Worm (Caenorhabditis elegans) whole organism, L1 larva: ENCODE data around the gene prmt-5.
A peak's percentile ranks its signal among the peaks of the same experiment; 100 is the strongest.

Experiments used
- C04F5.9 ChIP-seq: sonication (generic microtip); optimal IDR thresholded peaks from 2 replicates; lab custom pipeline; 2016; ENCODE audit warnings: missing genetic modification characterization, missing compliant biosample characterization
- C16A3.4 ChIP-seq: fragments of 150-350 bp; optimal IDR thresholded peaks from 2 replicates; lab custom pipeline; 2014; ENCODE audit warnings: missing biosample characterization, missing genetic modification characterization
- C34B4.2 ChIP-seq: sonication (generic microtip); optimal IDR thresholded peaks from 2 replicates; lab custom pipeline; 2017; ENCODE audit warnings: mild to moderate bottlenecking, missing genetic modification characterization, missing compliant biosample characterization
- Y116A8C.19 ChIP-seq: sonication (generic microtip); optimal IDR thresholded peaks from 2 replicates; lab custom pipeline; 2016; ENCODE audit warnings: missing compliant biosample characterization, missing genetic modification characterization, borderline replicate concordance
- aha-1 ChIP-seq: fragments of 150-350 bp; optimal IDR thresholded peaks from 2 replicates; lab custom pipeline; 2014; ENCODE audit warnings: missing biosample characterization, missing genetic modification characterization
- alr-1 ChIP-seq: fragments of 200-800 bp; sonication (Bioruptor generic); optimal IDR thresholded peaks from 2 replicates; lab custom pipeline; 2018; ENCODE audit warnings: borderline replicate concordance, mild to moderate bottlenecking, missing genetic modification characterization, missing compliant biosample characterization
- ama-1 ChIP-seq: fragments of 150-350 bp; optimal IDR thresholded peaks from 2 replicates; lab custom pipeline; 2014
- blmp-1 ChIP-seq: fragments of 150-350 bp; optimal IDR thresholded peaks from 2 replicates; lab custom pipeline; 2014; ENCODE audit warnings: missing biosample characterization, missing genetic modification characterization
- ceh-63 ChIP-seq: fragments of 200-800 bp; sonication (Bioruptor generic); optimal IDR thresholded peaks from 2 replicates; lab custom pipeline; 2018; ENCODE audit warnings: mild to moderate bottlenecking, missing genetic modification characterization, missing compliant biosample characterization
- ces-1 ChIP-seq: fragments of 150-350 bp; optimal IDR thresholded peaks from 2 replicates; lab custom pipeline; 2014; ENCODE audit warnings: missing biosample characterization, missing genetic modification reagents, missing genetic modification characterization
- dpl-1 ChIP-seq, 3 experiments: fragments of 150-350 bp in 2 of 3; sonication (generic microtip) in 1 of 3; optimal IDR thresholded peaks; 2 replicates each; lab custom pipeline; 2014 to 2017; ENCODE audit warnings: missing biosample characterization in 3 of 3, missing genetic modification characterization in 3 of 3, missing genetic modification reagents in 3 of 3
- dsc-1 ChIP-seq: sonication (generic microtip); optimal IDR thresholded peaks from 2 replicates; lab custom pipeline; 2016; ENCODE audit warnings: mild to moderate bottlenecking, missing genetic modification characterization, missing compliant biosample characterization
- efl-3 ChIP-seq: fragments of 200-800 bp; sonication (Bioruptor generic); optimal IDR thresholded peaks from 2 replicates; lab custom pipeline; 2018; ENCODE audit warnings: mild to moderate bottlenecking, missing genetic modification characterization, missing compliant biosample characterization
- fkh-10 ChIP-seq: sonication (generic microtip); optimal IDR thresholded peaks from 2 replicates; lab custom pipeline; 2017; ENCODE audit warnings: missing biosample characterization, missing genetic modification reagents, missing genetic modification characterization
- fkh-8 ChIP-seq: sonication (generic microtip); optimal IDR thresholded peaks from 2 replicates; lab custom pipeline; 2016; ENCODE audit warnings: mild to moderate bottlenecking, missing genetic modification characterization, missing compliant biosample characterization
- hlh-17 ChIP-seq: fragments of 200-800 bp; sonication (Bioruptor generic); optimal IDR thresholded peaks from 2 replicates; lab custom pipeline; 2018; ENCODE audit warnings: missing genetic modification characterization, mild to moderate bottlenecking, missing compliant biosample characterization, moderate library complexity, borderline replicate concordance
- hlh-4 ChIP-seq: sonication (generic microtip); optimal IDR thresholded peaks from 2 replicates; lab custom pipeline; 2016; ENCODE audit warnings: mild to moderate bottlenecking, missing genetic modification characterization, missing compliant biosample characterization
- jun-1 ChIP-seq: fragments of 150-350 bp; optimal IDR thresholded peaks from 2 replicates; lab custom pipeline; 2014; ENCODE audit warnings: missing biosample characterization, missing genetic modification reagents, missing genetic modification characterization
- lin-14 ChIP-seq: fragments of 200-800 bp; sonication (Bioruptor generic); optimal IDR thresholded peaks from 2 replicates; lab custom pipeline; 2018; ENCODE audit warnings: mild to moderate bottlenecking, missing genetic modification characterization, moderate library complexity, missing compliant biosample characterization
- lin-15B ChIP-seq: fragments of 150-350 bp; sonication (generic microtip); optimal IDR thresholded peaks from 3 replicates; lab custom pipeline; 2014; ENCODE audit warnings: missing biosample characterization, missing genetic modification characterization
- lir-3 ChIP-seq: sonication (generic microtip); optimal IDR thresholded peaks from 2 replicates; lab custom pipeline; 2016; ENCODE audit warnings: mild to moderate bottlenecking, missing genetic modification characterization, moderate library complexity, missing compliant biosample characterization; ENCODE audit not compliant: poor library complexity
- lsy-2 ChIP-seq, 2 experiments: fragments of 150-350 bp; optimal IDR thresholded peaks; 2 replicates each; lab custom pipeline; 2014; ENCODE audit warnings: missing biosample characterization in 2 of 2, missing genetic modification characterization in 2 of 2
- mef-2 ChIP-seq: fragments of 150-350 bp; optimal IDR thresholded peaks from 2 replicates; lab custom pipeline; 2014; ENCODE audit warnings: missing biosample characterization, missing genetic modification characterization
- mep-1 ChIP-seq: fragments of 150-350 bp; optimal IDR thresholded peaks from 2 replicates; lab custom pipeline; 2014; ENCODE audit warnings: missing biosample characterization, missing genetic modification characterization
- nhr-11 ChIP-seq: fragments of 150-350 bp; optimal IDR thresholded peaks from 2 replicates; lab custom pipeline; 2014; ENCODE audit warnings: missing biosample characterization, missing genetic modification characterization
- nhr-12 ChIP-seq: sonication (generic microtip); optimal IDR thresholded peaks from 2 replicates; lab custom pipeline; 2017; ENCODE audit warnings: missing biosample characterization, missing genetic modification characterization
- nhr-47 ChIP-seq: sonication (generic microtip); optimal IDR thresholded peaks from 2 replicates; lab custom pipeline; 2016; ENCODE audit warnings: mild to moderate bottlenecking, missing genetic modification characterization, moderate library complexity, missing compliant biosample characterization
- nhr-71 ChIP-seq: sonication (generic microtip); optimal IDR thresholded peaks from 2 replicates; lab custom pipeline; 2016; ENCODE audit warnings: mild to moderate bottlenecking, missing genetic modification characterization, moderate library complexity, missing compliant biosample characterization
- nhr-84 ChIP-seq: sonication (generic microtip); optimal IDR thresholded peaks from 2 replicates; lab custom pipeline; 2017; ENCODE audit warnings: missing biosample characterization, missing genetic modification characterization
- pag-3 ChIP-seq: sonication (generic microtip); optimal IDR thresholded peaks from 2 replicates; lab custom pipeline; 2017; ENCODE audit warnings: missing genetic modification characterization, mild to moderate bottlenecking, missing compliant biosample characterization, antibody characterized with exemption, borderline replicate concordance; ENCODE audit not compliant: insufficient read depth
- pax-3 ChIP-seq: fragments of 200-800 bp; sonication (Bioruptor generic); optimal IDR thresholded peaks from 2 replicates; lab custom pipeline; 2018; ENCODE audit warnings: mild to moderate bottlenecking, missing genetic modification characterization, moderate library complexity, missing compliant biosample characterization
- sox-4 ChIP-seq: sonication (generic microtip); optimal IDR thresholded peaks from 2 replicates; lab custom pipeline; 2016; ENCODE audit warnings: missing genetic modification characterization, missing compliant biosample characterization
- sup-37 ChIP-seq: fragments of 200-800 bp; sonication (Bioruptor generic); optimal IDR thresholded peaks from 2 replicates; lab custom pipeline; 2018; ENCODE audit warnings: mild to moderate bottlenecking, missing genetic modification characterization, missing compliant biosample characterization
- swsn-7 ChIP-seq: sonication (generic microtip); optimal IDR thresholded peaks from 2 replicates; lab custom pipeline; 2016; ENCODE audit warnings: missing genetic modification characterization, missing compliant biosample characterization
- tlp-1 ChIP-seq: fragments of 150-350 bp; optimal IDR thresholded peaks from 2 replicates; lab custom pipeline; 2014; ENCODE audit warnings: missing biosample characterization, missing genetic modification characterization
- unc-130 ChIP-seq: fragments of 150-350 bp; optimal IDR thresholded peaks from 2 replicates; lab custom pipeline; 2017; ENCODE audit warnings: missing biosample characterization, missing genetic modification characterization, inconsistent platforms
- unc-30 ChIP-seq: sonication (generic microtip); optimal IDR thresholded peaks from 2 replicates; lab custom pipeline; 2017; ENCODE audit warnings: missing biosample characterization, missing genetic modification characterization
- ztf-11 ChIP-seq, 2 experiments: sonication (generic microtip); optimal IDR thresholded peaks; 2 replicates each; lab custom pipeline; 2016 to 2017; ENCODE audit warnings: missing genetic modification characterization in 2 of 2, missing biosample characterization in 1 of 2, missing compliant biosample characterization in 1 of 2

prmt-5 gene

DNA sequence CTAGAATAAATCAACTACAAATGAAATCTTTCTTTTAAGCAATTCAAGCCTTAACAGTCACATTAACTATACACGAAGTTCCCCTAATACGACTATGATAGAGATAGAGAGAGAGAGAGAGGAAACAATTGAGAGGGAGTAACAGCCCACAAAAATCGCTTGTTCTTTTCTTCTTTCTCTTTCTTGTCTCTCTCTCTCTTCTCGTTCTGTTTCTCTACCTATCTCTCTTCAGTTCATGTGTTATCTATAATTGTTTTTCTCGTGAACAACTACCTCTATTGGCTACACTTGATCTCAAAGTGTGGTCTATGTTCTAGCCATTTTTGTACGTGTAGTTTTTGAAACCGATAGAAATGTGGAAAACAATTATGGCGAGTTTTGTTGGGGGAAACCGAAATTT lies 27.7 kb upstream of the prmt-5 start (continued):
- no peak for TF ChIP-seq mef-2 (tag; lab: Kevin White, UChicago)
- no peak for TF ChIP-seq lin-15B (tag; lab: Kevin White, UChicago)
- TF ChIP-seq fkh-8, result peak; percentile 8
- peak; percentile 49 to 74 for TF ChIP-seq lsy-2 (tag; optimal IDR thresholded peaks at IDR 0.05; lab: Kevin White, UChicago)
- peak; percentile 46 for TF ChIP-seq nhr-47 (tag; lab: Kevin White, UChicago)
- TF ChIP-seq swsn-7 (tag; lab: Kevin White, UChicago), result peak; percentile 39
- TF ChIP-seq sup-37 (GFP tag; lab: Kevin White, UChicago), result no peak
- TF ChIP-seq aha-1, result no peak
- TF ChIP-seq unc-30 (tag; lab: Kevin White, UChicago), result no peak
- TF ChIP-seq dsc-1 (tag; lab: Kevin White, UChicago), result no peak
- peak; percentile 88 for TF ChIP-seq lin-14 (GFP tag; lab: Kevin White, UChicago)
- no peak for TF ChIP-seq tlp-1 (tag; lab: Kevin White, UChicago)
- TF ChIP-seq C34B4.2 (tag; lab: Kevin White, UChicago), result no peak
- no peak for TF ChIP-seq nhr-12
- peak; percentile 46 for TF ChIP-seq jun-1
- no peak for TF ChIP-seq hlh-4
- peak; percentile 72 for TF ChIP-seq mep-1 (tag; lab: Kevin White, UChicago)
- TF ChIP-seq unc-130, result no peak
- no peak for TF ChIP-seq ceh-63 (GFP tag; lab: Kevin White, UChicago)
- TF ChIP-seq nhr-11, result peak; percentile 18
- TF ChIP-seq fkh-10 (GFP tag; lab: Kevin White, UChicago), result no peak
- TF ChIP-seq nhr-84 (tag; lab: Kevin White, UChicago), result no peak
- TF ChIP-seq Y116A8C.19, result no peak
- TF ChIP-seq sox-4 (tag; lab: Kevin White, UChicago), result no peak
- no peak for TF ChIP-seq ama-1 (lab: Kevin White, UChicago)
- TF ChIP-seq nhr-71 (tag; lab: Kevin White, UChicago), result peak; percentile 80
- no peak for TF ChIP-seq ces-1 (GFP tag; lab: Kevin White, UChicago)
- peak in 2 of 3 experiments; percentile 10 to 34 for TF ChIP-seq dpl-1 (GFP tag; optimal IDR thresholded peaks at IDR 0.05; lab: Kevin White, UChicago)
- peak; percentile 40 for TF ChIP-seq blmp-1 (tag; lab: Kevin White, UChicago)
- TF ChIP-seq ztf-11 (tag; optimal IDR thresholded peaks at IDR 0.05; lab: Kevin White, UChicago), result no peak
- peak; percentile 43 for TF ChIP-seq C16A3.4 (tag; lab: Kevin White, UChicago)
- TF ChIP-seq lir-3 (tag; lab: Kevin White, UChicago), result peak; percentile 40
- TF ChIP-seq alr-1 (tag; lab: Kevin White, UChicago), result no peak
- TF ChIP-seq efl-3 (GFP tag; lab: Kevin White, UChicago), result no peak
- no peak for TF ChIP-seq pax-3 (tag; lab: Kevin White, UChicago)
- no peak for TF ChIP-seq C04F5.9 (tag; lab: Kevin White, UChicago)
- no peak for TF ChIP-seq hlh-17
- TF ChIP-seq pag-3 (tag; lab: Kevin White, UChicago), result no peak

DNA sequence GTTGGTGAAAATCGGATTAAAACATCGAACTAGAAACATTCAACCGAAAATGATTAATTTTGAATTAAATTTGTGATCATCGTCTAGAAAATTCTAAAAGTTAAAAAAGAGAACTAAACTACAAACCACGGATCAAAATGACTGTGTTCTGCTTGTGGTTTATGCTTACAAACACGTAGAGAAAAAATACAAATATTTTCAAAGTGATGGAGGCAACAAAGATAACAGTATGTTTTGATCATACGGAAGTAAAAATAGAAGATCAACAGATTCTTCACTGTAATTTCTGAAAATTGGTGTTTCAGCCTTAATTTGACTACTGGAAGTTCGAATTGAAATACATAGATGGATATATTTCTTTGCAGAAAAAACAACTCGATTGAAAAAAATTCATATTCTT lies 27.0 kb upstream of the prmt-5 start:
- TF ChIP-seq ceh-63 (GFP tag; lab: Kevin White, UChicago) (no peak), nhr-71 (tag; lab: Kevin White, UChicago) (peak; percentile 11)

DNA sequence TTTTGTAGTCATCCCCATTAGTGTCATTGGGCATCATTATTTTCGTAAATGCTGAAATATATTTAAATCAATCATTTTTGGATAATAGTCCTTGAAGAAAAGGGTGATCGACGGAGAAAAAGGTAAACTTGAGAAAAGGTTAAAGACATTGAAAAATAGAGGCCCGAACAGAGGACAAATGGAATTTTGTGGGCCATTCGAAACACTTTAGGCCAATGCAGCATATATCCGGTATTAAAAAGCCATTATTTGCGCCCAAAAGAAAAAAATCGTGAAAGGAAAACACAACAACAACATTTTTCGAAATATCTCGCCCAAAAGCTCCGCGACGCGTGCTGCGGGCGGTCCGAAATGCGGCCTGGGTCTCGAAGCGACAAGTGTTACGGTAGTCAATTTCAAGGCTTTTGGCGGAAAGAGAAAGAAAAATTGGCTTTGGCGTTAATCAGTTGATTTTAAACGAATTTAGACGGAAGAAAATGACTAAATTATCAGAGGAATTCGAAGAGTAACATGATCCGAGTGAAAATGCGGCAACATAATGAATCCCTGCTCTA lies 23.4 kb upstream of the prmt-5 start, which contains the start of gene morc-1:
Gene morc-1 (minus strand): TSS at position 51 of the 554 bp plus-strand sequence.
- no peak for TF ChIP-seq C04F5.9 (tag; lab: Kevin White, UChicago)
